Worm (Caenorhabditis elegans): ENCODE measurements around the gene ttr-16.

- no peak for TF ChIP-seq egl-27 (tag; optimal IDR thresholded peaks at IDR 0.05)
- TF ChIP-seq elt-2 (tag; optimal IDR thresholded peaks at IDR 0.05): peak; percentile 76
- TF ChIP-seq ztf-11 (tag; optimal IDR thresholded peaks at IDR 0.05): no peak
- no peak for TF ChIP-seq fos-1 (tag; optimal IDR thresholded peaks at IDR 0.05)
- peak; percentile 3 for TF ChIP-seq pqm-1 (tag; optimal IDR thresholded peaks at IDR 0.05)
Measured at ce11 chrIV:11019962-11020550, 43.9 kb downstream of the ttr-16 start, which contains the start of gene F13H10.8.
